Worm (Caenorhabditis elegans) whole organism, midembryonic: Measurements from ENCODE around the gene gdi-1.

Experiments
- T22C8.4 ChIP-seq: fragments of 200-800 bp; sonication (Bioruptor generic); IDR thresholded peaks from 2 replicates; pipeline ENCODE4 v1.3.6; 2022; ENCODE audit warnings: missing genetic modification characterization, missing compliant biosample characterization
- flt-1 ChIP-seq: fragments of 200-800 bp; sonication (Bioruptor generic); IDR thresholded peaks from 2 replicates; pipeline ENCODE4 v1.3.6; 2022; ENCODE audit warnings: missing genetic modification characterization, missing compliant biosample characterization
- klf-2 ChIP-seq: fragments of 200-800 bp; sonication (Bioruptor generic); conservative IDR thresholded peaks from 2 replicates; pipeline ENCODE4 v1.3.6; 2022; ENCODE audit warnings: missing genetic modification reagents, missing genetic modification characterization, missing compliant biosample characterization
- med-1 ChIP-seq: sonication (generic microtip); optimal IDR thresholded peaks from 2 replicates; lab custom pipeline; 2017; ENCODE audit warnings: missing genetic modification characterization, mild to moderate bottlenecking, missing compliant biosample characterization, antibody characterized with exemption, missing genetic modification reagents; ENCODE audit not compliant: insufficient read depth
- ref-1 ChIP-seq: fragments of 200-800 bp; sonication (Bioruptor generic); conservative IDR thresholded peaks from 2 replicates; pipeline ENCODE4 v1.3.6; 2022; ENCODE audit warnings: missing genetic modification reagents, missing genetic modification characterization, missing compliant biosample characterization
- tab-1 ChIP-seq: fragments of 200-800 bp; sonication (Bioruptor generic); IDR thresholded peaks from 2 replicates; pipeline ENCODE4 v1.3.6; 2022; ENCODE audit warnings: missing genetic modification characterization, missing compliant biosample characterization

- TF ChIP-seq T22C8.4 (GFP tag; lab: Robert Waterston, UW) (no peak), ref-1 (no peak), tab-1 (GFP tag; lab: Robert Waterston, UW) (no peak), med-1 (GFP tag; lab: Kevin White, UChicago) (no peak), klf-2 (GFP tag; lab: Robert Waterston, UW) (no peak), flt-1 (no peak)
Measured at ce11 chrIV:14816288-14816687, 23.6 kb upstream of the gdi-1 start, which contains the start of gene Y57G11C.46.
